Fruit fly (Drosophila melanogaster) Kc167 (cell line): ENCODE measurements around the gene Npc2h.

Experiments
- Myc ChIP-seq: fragments of >200 bp; optimal IDR thresholded peaks from 2 replicates; lab custom pipeline; 2017; ENCODE audit warnings: missing external identifiers
- Sin3A ChIP-seq: fragments of >200 bp; optimal IDR thresholded peaks from 2 replicates; lab custom pipeline; 2018; ENCODE audit warnings: missing external identifiers
- h ChIP-seq: fragments of >200 bp; optimal IDR thresholded peaks from 3 replicates; lab custom pipeline; 2018; ENCODE audit warnings: missing external identifiers
- insv ChIP-seq: fragments of >200 bp; optimal IDR thresholded peaks from 3 replicates; lab custom pipeline; 2018; ENCODE audit warnings: missing external identifiers
- psq ChIP-seq: fragments of >200 bp; optimal IDR thresholded peaks from 2 replicates; lab custom pipeline; 2017; ENCODE audit warnings: missing external identifiers
- ttk ChIP-seq: sonication (Bioruptor generic); optimal IDR thresholded peaks from 2 replicates; lab custom pipeline; 2017; ENCODE audit warnings: missing external identifiers

The Npc2h gene

dm6 chr3R:30747039-30747438, 949 bp upstream of the Npc2h start:
- TF ChIP-seq ttk (lab: Kevin White, UChicago) = no peak
- no peak for TF ChIP-seq Sin3A
- no peak for TF ChIP-seq insv (lab: Kevin White, UChicago)
- TF ChIP-seq Myc (lab: Kevin White, UChicago) = no peak
- TF ChIP-seq h (lab: Kevin White, UChicago) = no peak
- TF ChIP-seq psq (lab: Kevin White, UChicago) = no peak

DNA sequence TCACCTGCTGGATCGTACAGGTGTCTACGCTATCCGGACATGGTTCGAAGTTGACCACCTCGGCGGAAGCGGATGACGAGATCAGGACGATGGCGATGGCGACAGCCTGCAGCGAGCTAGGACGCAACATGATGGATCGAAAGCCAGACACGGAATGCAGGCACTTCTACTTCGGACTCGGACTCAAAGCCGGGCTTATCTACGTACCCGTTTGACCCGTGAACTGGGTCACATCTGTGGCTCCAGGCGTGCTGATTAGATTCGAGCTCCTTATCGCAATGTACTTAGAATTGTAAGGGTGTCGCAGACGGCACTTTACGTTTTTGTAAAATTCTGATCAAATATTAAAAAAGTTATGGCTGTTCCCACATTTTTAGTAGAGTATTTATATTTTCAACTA, 986 bp downstream of the Npc2h start, which contains the start of gene Npc2g:
Npc2g (minus strand) TSS at position 160 of the 400 bp plus-strand sequence.
- TF ChIP-seq insv (lab: Kevin White, UChicago) = no peak
- no peak for TF ChIP-seq ttk (lab: Kevin White, UChicago)
- no peak for TF ChIP-seq h (lab: Kevin White, UChicago)
- TF ChIP-seq Myc (lab: Kevin White, UChicago) = no peak
- TF ChIP-seq Sin3A = no peak
- no peak for TF ChIP-seq psq (lab: Kevin White, UChicago)

- TF ChIP-seq Sin3A = no peak
- TF ChIP-seq Myc (lab: Kevin White, UChicago) = no peak
- TF ChIP-seq insv (lab: Kevin White, UChicago) = no peak
Observed at dm6 chr3R:30742580-30742979, 3.5 kb downstream of the Npc2h start, which contains the start of gene CG15543. TSS of gene CG15543 (plus strand) at chr3R:30742880.

DNA sequence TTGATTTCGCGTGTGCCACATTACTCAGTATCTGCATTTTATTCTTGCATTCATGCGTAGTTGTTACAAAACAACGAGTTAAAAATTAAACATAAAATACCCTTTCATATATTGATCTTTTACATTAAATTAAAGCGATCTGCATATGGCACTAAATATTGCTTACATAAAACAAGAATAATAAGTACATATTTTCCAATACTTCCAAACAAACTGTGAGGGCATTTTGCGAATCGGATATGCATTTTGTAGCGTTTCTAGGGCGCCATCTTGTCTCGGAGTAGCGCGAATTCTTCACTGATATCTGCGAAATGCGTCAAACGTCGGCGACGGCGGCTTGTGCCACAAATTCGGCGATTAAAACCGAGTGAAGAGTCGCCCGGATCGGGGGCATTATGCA, 4.7 kb downstream of the Npc2h start:
- TF ChIP-seq psq (lab: Kevin White, UChicago) (no peak), Myc (lab: Kevin White, UChicago) (no peak), insv (lab: Kevin White, UChicago) (no peak), h (lab: Kevin White, UChicago) (no peak), Sin3A (no peak), ttk (lab: Kevin White, UChicago) (no peak)

DNA sequence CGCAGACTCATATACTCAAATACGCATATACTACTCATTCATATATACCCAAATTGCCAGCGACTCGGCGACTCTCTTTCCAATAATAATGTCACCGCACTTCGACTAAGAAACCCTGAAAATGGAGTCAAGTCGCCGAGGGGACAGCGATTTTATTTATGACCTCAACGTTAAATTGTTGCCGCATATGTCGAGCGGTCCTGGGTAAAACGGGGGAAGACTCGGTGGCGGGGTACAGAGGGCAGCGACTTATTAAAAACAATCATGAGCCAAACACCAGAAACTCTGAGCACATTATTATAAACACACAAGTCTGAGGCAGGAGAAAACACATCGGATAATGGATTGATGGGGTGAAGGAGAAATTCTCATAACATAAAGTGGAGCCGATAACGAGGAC, 11.0 kb downstream of the Npc2h start:
- TF ChIP-seq h (lab: Kevin White, UChicago) = no peak
- no peak for TF ChIP-seq ttk (lab: Kevin White, UChicago)
- TF ChIP-seq Sin3A = no peak
- TF ChIP-seq psq (lab: Kevin White, UChicago) = no peak
- no peak for TF ChIP-seq Myc (lab: Kevin White, UChicago)

DNA sequence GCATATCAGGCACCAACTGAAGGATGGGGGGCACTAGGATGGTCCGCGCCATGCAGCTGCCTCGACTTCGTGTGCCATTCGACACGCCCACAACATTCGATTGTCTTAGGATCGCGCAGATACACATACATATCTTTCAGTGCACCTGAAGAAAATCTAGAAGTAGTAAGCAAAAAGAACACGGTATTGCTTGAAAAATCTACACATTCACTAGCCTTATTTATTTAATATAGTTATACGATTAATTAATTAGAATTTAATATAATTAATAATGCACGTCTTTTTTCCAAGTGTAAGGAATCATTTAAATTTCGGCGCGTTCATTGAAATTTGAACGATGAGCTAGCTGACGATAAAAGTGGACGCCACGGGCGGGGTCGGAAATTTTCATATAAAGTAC, 11.5 kb downstream of the Npc2h start:
- no peak for TF ChIP-seq Sin3A
- TF ChIP-seq psq (lab: Kevin White, UChicago) = no peak
- TF ChIP-seq Myc (lab: Kevin White, UChicago) = no peak
- TF ChIP-seq insv (lab: Kevin White, UChicago) = no peak
- TF ChIP-seq ttk (lab: Kevin White, UChicago) = no peak
- no peak for TF ChIP-seq h (lab: Kevin White, UChicago)

DNA sequence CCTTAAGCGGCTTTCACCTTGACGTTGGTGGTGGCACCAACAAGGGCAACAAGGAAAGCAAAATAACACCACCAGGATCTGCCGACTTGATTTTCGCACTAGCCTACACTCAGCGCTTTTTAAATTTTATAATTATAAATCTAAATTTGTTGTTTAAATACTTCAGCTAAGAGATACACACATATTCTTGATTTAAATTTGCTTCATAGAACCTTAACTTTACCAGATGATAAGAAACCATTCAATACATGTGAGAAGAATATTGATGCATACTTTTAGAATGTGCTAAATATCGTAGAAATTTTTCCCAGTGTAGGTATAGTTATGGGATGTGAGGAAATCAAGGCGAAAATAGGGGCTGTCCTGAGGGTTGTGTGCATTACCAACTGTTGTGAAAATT, 13.0 kb downstream of the Npc2h start:
- no peak for TF ChIP-seq psq (lab: Kevin White, UChicago)
- TF ChIP-seq h (lab: Kevin White, UChicago) = no peak
- TF ChIP-seq Myc (lab: Kevin White, UChicago) = no peak
- no peak for TF ChIP-seq ttk (lab: Kevin White, UChicago)
- TF ChIP-seq insv (lab: Kevin White, UChicago) = no peak
- no peak for TF ChIP-seq Sin3A

DNA sequence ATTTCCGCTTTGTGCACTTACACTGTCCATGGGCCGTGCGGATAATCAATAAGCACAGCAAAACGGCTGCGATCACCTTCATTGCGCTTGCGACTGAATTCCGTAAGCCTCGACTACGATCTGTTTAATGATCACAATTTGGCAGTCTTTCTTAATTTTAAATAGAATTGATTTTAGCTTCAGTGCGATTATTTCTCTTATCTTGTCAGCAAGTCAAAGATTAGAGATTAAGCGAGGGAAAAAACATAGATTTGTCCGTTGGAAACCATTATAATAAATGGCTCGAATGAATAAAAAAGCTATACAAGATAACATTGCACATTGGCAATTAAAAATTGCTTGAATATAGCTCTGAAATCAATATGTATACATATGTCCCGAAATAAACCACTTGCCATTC, 15.0 kb downstream of the Npc2h start, which contains the start of gene CG11313:
CG11313 (minus strand) TSS at position 101 of the 400 bp plus-strand sequence.
- TF ChIP-seq ttk (lab: Kevin White, UChicago) = no peak
- no peak for TF ChIP-seq Myc (lab: Kevin White, UChicago)
- TF ChIP-seq psq (lab: Kevin White, UChicago) = no peak
- TF ChIP-seq insv (lab: Kevin White, UChicago) = no peak
- TF ChIP-seq h (lab: Kevin White, UChicago) = no peak
- no peak for TF ChIP-seq Sin3A

DNA sequence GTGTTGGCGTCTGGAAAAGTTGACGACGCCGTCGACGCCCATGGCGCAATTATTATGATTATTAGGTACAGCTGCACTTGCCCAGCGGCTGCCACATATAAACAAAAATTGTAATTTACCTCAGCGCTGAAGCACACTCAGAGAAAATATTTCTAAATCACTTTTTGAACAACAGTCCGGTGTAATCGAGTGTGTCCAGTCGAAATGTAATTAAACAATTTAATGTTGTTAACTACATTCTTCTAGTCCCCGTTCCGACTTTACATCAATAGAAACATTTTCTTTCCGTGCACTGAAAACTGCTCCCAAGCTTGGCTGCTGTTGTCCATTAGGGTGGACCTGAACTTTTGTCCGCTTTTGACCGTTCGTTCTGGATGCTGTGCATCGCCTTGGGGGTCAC, 17.1 kb downstream of the Npc2h start:
- TF ChIP-seq h (lab: Kevin White, UChicago) = no peak
- no peak for TF ChIP-seq ttk (lab: Kevin White, UChicago)
- TF ChIP-seq psq (lab: Kevin White, UChicago) = no peak
- no peak for TF ChIP-seq insv (lab: Kevin White, UChicago)
- TF ChIP-seq Sin3A = no peak
- TF ChIP-seq Myc (lab: Kevin White, UChicago) = no peak

dm6 chr3R:30725787-30726186, 20.3 kb downstream of the Npc2h start, which contains the start of gene eIF4H2:
TSS of gene eIF4H2 (plus strand) at chr3R:30726087.
- TF ChIP-seq ttk (lab: Kevin White, UChicago) (no peak), h (lab: Kevin White, UChicago) (no peak), Sin3A (no peak)

- no peak for TF ChIP-seq insv (lab: Kevin White, UChicago)
- no peak for TF ChIP-seq psq (lab: Kevin White, UChicago)
- no peak for TF ChIP-seq Sin3A
- TF ChIP-seq h (lab: Kevin White, UChicago) = no peak
- TF ChIP-seq ttk (lab: Kevin White, UChicago) = no peak
- TF ChIP-seq Myc (lab: Kevin White, UChicago) = no peak
Observed at dm6 chr3R:30722374-30722773, 23.7 kb downstream of the Npc2h start.

- no peak for TF ChIP-seq Sin3A
- TF ChIP-seq h (lab: Kevin White, UChicago) = no peak
- no peak for TF ChIP-seq ttk (lab: Kevin White, UChicago)
- no peak for TF ChIP-seq Myc (lab: Kevin White, UChicago)
- no peak for TF ChIP-seq psq (lab: Kevin White, UChicago)
- TF ChIP-seq insv (lab: Kevin White, UChicago) = no peak
Observed at dm6 chr3R:30721215-30721862, 24.8 kb downstream of the Npc2h start.
